Worm (Caenorhabditis elegans) whole organism, early embryonic: Measurements from ENCODE around the gene F35H12.6.

Source experiments
- B0310.2 ChIP-seq: sonication (generic microtip); optimal IDR thresholded peaks from 2 replicates; lab custom pipeline; 2016; ENCODE audit warnings: mild to moderate bottlenecking, missing genetic modification characterization, missing compliant biosample characterization
- F13C5.2 ChIP-seq: sonication (generic microtip); optimal IDR thresholded peaks from 2 replicates; lab custom pipeline; 2017; ENCODE audit warnings: mild to moderate bottlenecking, missing genetic modification characterization, inconsistent platforms, missing compliant biosample characterization
- aly-1 ChIP-seq: sonication (generic microtip); optimal IDR thresholded peaks from 2 replicates; lab custom pipeline; 2016; ENCODE audit warnings: missing genetic modification characterization, missing compliant biosample characterization
- ama-1 ChIP-seq: fragments of 150-350 bp; optimal IDR thresholded peaks from 2 replicates; lab custom pipeline; 2014
- ceh-13 ChIP-seq: fragments of 200-800 bp; sonication (Bioruptor generic); optimal IDR thresholded peaks from 2 replicates; lab custom pipeline; 2018; ENCODE audit warnings: mild to moderate bottlenecking, missing genetic modification characterization, missing compliant biosample characterization
- ceh-36 ChIP-seq: sonication (generic microtip); optimal IDR thresholded peaks from 2 replicates; lab custom pipeline; 2016; ENCODE audit warnings: missing genetic modification characterization, inconsistent platforms, missing compliant biosample characterization
- ets-7 ChIP-seq: sonication (generic microtip); optimal IDR thresholded peaks from 2 replicates; lab custom pipeline; 2016; ENCODE audit warnings: missing genotype, missing genetic modification characterization, missing compliant biosample characterization
- flt-1 ChIP-seq: fragments of 200-800 bp; sonication (Bioruptor generic); IDR thresholded peaks from 2 replicates; pipeline ENCODE4 v1.3.6; 2022; ENCODE audit warnings: missing genetic modification characterization, missing compliant biosample characterization
- hmbx-1 ChIP-seq: sonication (generic microtip); optimal IDR thresholded peaks from 2 replicates; lab custom pipeline; 2016; ENCODE audit warnings: mild to moderate bottlenecking, missing genetic modification characterization, missing compliant biosample characterization
- hmg-4 ChIP-seq: fragments of 200-800 bp; sonication (Bioruptor generic); optimal IDR thresholded peaks from 2 replicates; lab custom pipeline; 2018; ENCODE audit warnings: mild to moderate bottlenecking, missing genetic modification characterization, missing compliant biosample characterization
- hnd-1 ChIP-seq: sonication (generic microtip); optimal IDR thresholded peaks from 2 replicates; lab custom pipeline; 2016; ENCODE audit warnings: missing genetic modification characterization, missing compliant biosample characterization
- pes-1 ChIP-seq: fragments of 200-800 bp; sonication (Bioruptor generic); IDR thresholded peaks from 2 replicates; pipeline ENCODE4 v1.3.6; 2022; ENCODE audit warnings: missing genetic modification reagents, missing genetic modification characterization, missing compliant biosample characterization
- scrt-1 ChIP-seq: fragments of 200-800 bp; sonication (Bioruptor generic); IDR thresholded peaks from 2 replicates; pipeline ENCODE4 v1.3.6; 2022; ENCODE audit warnings: missing genetic modification characterization, missing compliant biosample characterization
- sea-1 ChIP-seq: fragments of 200-800 bp; sonication (Bioruptor generic); conservative IDR thresholded peaks from 2 replicates; pipeline ENCODE4 v1.3.6; 2022; ENCODE audit warnings: missing genetic modification characterization, missing compliant biosample characterization
- tbx-11 ChIP-seq: fragments of 200-800 bp; sonication (Bioruptor generic); IDR thresholded peaks from 2 replicates; pipeline ENCODE4 v1.3.6; 2022; ENCODE audit warnings: missing genetic modification characterization, missing compliant biosample characterization
- tbx-37 ChIP-seq: fragments of 200-800 bp; sonication (Bioruptor generic); conservative IDR thresholded peaks from 2 replicates; pipeline ENCODE4 v1.3.6; 2022; ENCODE audit warnings: missing genetic modification reagents, missing genetic modification characterization, missing compliant biosample characterization
- tra-4 ChIP-seq: sonication (generic microtip); optimal IDR thresholded peaks from 2 replicates; lab custom pipeline; 2017; ENCODE audit warnings: missing genetic modification characterization, missing compliant biosample characterization

F35H12.6 gene

DNA sequence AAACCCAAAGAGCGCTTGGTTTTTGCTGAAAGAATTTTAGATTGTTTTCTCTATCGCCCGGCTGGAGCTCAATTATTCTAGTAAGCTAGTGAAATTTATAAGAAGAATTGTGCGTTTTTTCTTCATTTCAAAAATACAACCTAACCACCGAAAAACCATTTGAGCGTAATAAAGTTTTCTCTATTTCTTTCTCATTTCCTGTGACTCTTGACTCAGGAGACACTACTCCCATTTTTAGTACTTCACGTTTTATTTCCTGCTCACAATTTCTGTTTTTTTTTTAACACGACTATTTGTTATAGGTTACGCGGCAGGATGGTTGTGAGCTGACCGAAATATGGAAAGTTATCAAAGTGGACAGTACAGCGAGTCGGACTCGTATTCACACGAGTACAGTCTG lies at the start of gene F35H12.6:
F35H12.6 (plus strand) TSS at position 301 of the 400 bp plus-strand sequence.
- TF ChIP-seq ama-1 (lab: Kevin White, UChicago) (no peak), hmbx-1 (tag; lab: Kevin White, UChicago) (no peak), tra-4 (tag; lab: Kevin White, UChicago) (no peak), pes-1 (GFP tag; lab: Robert Waterston, UW) (no peak), ets-7 (tag; lab: Kevin White, UChicago) (no peak), ceh-36 (tag; lab: Kevin White, UChicago) (no peak), aly-1 (tag; lab: Kevin White, UChicago) (no peak), flt-1 (GFP tag; lab: Robert Waterston, UW) (no peak), tbx-37 (GFP tag; lab: Robert Waterston, UW) (no peak), scrt-1 (GFP tag; lab: Robert Waterston, UW) (no peak), B0310.2 (tag; lab: Kevin White, UChicago) (no peak), tbx-11 (GFP tag; lab: Robert Waterston, UW) (no peak), sea-1 (GFP tag; lab: Robert Waterston, UW) (no peak), F13C5.2 (tag; lab: Kevin White, UChicago) (no peak), ceh-13 (GFP tag; lab: Kevin White, UChicago) (no peak), hmg-4 (GFP tag; lab: Kevin White, UChicago) (no peak), hnd-1 (tag; lab: Kevin White, UChicago) (no peak)

DNA sequence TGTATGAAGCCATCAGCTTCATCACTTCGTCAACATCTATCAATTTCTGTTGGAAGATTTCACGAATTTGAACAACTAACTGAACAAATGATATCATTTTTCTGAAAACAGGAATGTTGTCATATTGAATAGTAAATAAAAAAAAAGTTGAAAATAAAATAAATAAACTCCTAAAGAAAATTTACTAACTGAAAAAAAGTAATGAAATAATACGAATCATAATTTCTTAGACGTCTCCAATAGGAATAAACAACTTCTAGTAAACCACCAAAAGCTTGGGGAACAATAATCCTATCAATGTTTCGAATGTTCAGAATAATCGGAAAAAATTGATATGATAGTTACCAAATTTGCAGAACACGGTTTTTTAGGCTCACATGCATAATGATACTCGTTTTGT lies 49.6 kb upstream of the F35H12.6 start, which contains the start of gene cdo-1:
cdo-1 (minus strand) TSS at position 101 of the 400 bp plus-strand sequence.
- TF ChIP-seq ceh-36 (tag; lab: Kevin White, UChicago) (no peak), scrt-1 (GFP tag; lab: Robert Waterston, UW) (no peak), tra-4 (tag; lab: Kevin White, UChicago) (no peak), hmg-4 (GFP tag; lab: Kevin White, UChicago) (no peak), F13C5.2 (tag; lab: Kevin White, UChicago) (no peak), B0310.2 (tag; lab: Kevin White, UChicago) (no peak)

DNA sequence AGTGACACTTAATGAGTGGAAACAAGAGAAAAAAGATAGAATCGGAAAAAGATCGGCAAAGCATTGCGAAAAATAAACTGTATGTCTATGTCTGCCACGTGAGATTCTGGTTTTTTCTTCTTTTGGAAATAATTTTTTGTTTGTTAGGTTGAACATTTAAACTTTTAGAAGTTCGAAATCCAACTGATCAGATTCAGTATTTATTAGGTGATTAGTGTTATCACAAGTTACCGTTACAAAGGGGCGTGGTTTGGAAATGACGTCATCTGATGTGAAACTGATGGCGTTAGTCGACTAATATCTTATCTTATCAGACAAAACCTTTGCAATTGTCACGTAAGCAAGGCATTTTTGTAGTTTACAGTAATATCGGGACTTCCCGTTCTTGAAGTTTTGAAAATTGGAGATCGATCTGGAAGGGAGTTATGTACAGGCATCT lies 48.8 kb upstream of the F35H12.6 start:
- TF ChIP-seq B0310.2 (tag; lab: Kevin White, UChicago) (no peak), pes-1 (GFP tag; lab: Robert Waterston, UW) (no peak), tbx-37 (GFP tag; lab: Robert Waterston, UW) (no peak), hmg-4 (GFP tag; lab: Kevin White, UChicago) (no peak), scrt-1 (GFP tag; lab: Robert Waterston, UW) (no peak), hnd-1 (tag; lab: Kevin White, UChicago) (no peak), ceh-13 (GFP tag; lab: Kevin White, UChicago) (no peak), ama-1 (lab: Kevin White, UChicago) (no peak)

DNA sequence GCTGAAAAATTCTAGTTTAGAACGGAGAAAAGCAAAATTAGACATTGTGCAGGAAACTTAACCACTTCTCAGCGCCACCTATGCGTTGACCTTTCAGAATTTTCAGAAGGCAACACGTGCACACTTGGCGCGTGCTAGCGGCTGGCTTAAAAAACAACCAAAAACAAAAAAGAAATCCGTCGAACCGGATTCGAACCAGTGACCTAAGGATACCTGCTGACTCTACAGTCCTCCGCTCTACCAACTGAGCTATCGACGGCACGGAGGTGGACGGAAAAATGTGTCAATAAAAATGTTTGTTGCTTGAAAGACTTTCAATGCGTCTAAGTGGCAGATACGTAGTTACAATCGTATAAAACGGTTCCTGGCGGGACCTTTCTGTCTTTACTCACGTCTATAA lies 47.9 kb upstream of the F35H12.6 start:
- no peak for TF ChIP-seq hmg-4 (GFP tag; lab: Kevin White, UChicago)
- no peak for TF ChIP-seq tbx-37 (GFP tag; lab: Robert Waterston, UW)
- no peak for TF ChIP-seq tbx-11 (GFP tag; lab: Robert Waterston, UW)
- no peak for TF ChIP-seq hmbx-1 (tag; lab: Kevin White, UChicago)
- TF ChIP-seq pes-1 (GFP tag; lab: Robert Waterston, UW), result peak; percentile 62

DNA sequence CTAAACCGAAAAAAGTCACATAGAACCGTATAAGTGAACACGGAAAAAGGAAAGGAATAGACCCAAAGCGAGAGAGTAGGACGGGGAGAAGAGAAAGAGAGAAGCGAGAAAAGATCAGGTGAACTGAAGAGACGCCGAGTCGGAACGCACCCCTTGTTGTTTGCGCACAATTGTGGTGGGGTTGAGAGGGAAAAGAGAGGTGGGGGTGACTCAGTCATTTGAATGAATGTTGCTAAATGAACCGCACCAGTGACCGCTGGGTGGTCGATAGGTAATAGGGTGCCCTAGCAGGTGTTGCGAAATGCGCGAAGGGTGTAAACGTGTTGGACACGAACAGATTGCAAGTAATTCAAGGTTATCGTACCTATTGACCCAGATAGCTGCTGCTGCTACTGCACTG lies 42.1 kb upstream of the F35H12.6 start, which contains the start of gene lgl-1:
lgl-1 (minus strand) TSS at position 70 of the 400 bp plus-strand sequence.
- peak; percentile 90 for TF ChIP-seq hmg-4 (GFP tag; lab: Kevin White, UChicago)
- 0 out of 2 replicates have a peak, but pooled peaks have one; percentile 41 for TF ChIP-seq scrt-1 (GFP tag; lab: Robert Waterston, UW)
- TF ChIP-seq hmbx-1 (tag; lab: Kevin White, UChicago), result no peak
- peak; percentile 45 for TF ChIP-seq F13C5.2 (tag; lab: Kevin White, UChicago)

DNA sequence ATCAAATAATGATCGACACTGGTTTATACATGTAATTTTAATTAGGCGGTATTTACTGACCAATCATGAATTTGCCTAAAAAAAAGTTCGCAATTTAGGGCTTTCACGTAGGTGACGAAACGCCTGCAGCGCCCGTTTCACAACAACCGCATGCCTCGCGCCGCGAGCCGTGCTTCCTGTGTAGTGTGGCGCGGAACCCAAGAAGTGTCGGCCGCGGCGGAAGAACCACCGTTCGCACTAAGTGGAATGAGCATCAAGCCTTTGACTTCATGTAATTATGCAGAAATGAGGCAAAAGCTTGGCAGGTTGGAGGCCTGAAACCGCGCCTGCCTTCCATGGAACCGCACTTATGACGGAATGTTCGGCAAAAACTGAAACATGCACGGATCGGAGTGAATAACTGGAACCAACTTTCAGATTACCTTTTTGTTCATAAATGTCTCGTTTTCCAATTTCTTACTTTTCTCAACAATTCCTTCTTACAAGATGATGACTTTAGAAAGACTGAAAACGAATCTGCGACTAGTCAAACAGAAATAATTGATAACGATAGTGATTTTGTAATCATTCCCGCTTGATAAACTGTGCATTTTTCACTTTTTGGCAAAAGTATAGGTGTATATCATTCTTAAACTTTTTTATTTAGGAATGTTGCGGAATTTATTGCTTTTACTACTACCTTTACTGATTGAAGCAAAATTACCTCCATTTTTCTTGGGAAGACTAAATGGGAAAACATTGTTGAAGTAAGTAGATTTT lies 41.0 kb upstream of the F35H12.6 start, which contains the start of gene F56F10.1:
F56F10.1 (plus strand) TSS at position 647 of the 759 bp plus-strand sequence.
- no peak for TF ChIP-seq aly-1 (tag; lab: Kevin White, UChicago)
- TF ChIP-seq ceh-36 (tag; lab: Kevin White, UChicago), result no peak
- TF ChIP-seq flt-1 (GFP tag; lab: Robert Waterston, UW), result no peak
- no peak for TF ChIP-seq B0310.2 (tag; lab: Kevin White, UChicago)
- TF ChIP-seq hnd-1 (tag; lab: Kevin White, UChicago), result no peak
- no peak for TF ChIP-seq ceh-13 (GFP tag; lab: Kevin White, UChicago)
- no peak for TF ChIP-seq hmg-4 (GFP tag; lab: Kevin White, UChicago)
- no peak for TF ChIP-seq tbx-11 (GFP tag; lab: Robert Waterston, UW)
- no peak for TF ChIP-seq ets-7 (tag; lab: Kevin White, UChicago)
- TF ChIP-seq scrt-1 (GFP tag; lab: Robert Waterston, UW), result no peak
- TF ChIP-seq hmbx-1 (tag; lab: Kevin White, UChicago), result no peak
- TF ChIP-seq tra-4 (tag; lab: Kevin White, UChicago), result no peak
- no peak for TF ChIP-seq ama-1 (lab: Kevin White, UChicago)

DNA sequence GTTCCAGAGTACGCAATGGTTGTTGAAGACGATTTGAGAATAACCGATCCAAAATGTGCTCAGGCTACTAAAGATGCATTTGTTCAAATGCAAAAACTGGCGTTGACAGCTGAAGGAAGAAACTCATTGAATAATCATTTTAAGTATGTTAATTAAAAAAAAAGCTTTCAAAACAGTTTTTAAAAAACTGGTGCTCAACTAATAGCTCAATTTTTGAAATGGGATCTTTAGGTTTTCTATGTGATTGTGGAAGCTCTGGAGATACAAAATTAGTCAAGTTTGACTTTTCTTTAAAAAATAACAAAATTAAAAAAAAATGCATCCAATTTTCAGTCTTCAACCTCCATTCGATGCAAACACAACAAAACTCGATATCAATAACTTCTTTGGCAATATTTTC lies 39.5 kb upstream of the F35H12.6 start:
- TF ChIP-seq pes-1 (GFP tag; lab: Robert Waterston, UW) (no peak), aly-1 (tag; lab: Kevin White, UChicago) (no peak), ama-1 (lab: Kevin White, UChicago) (no peak)
